Fruit fly (Drosophila melanogaster) whole organism, prepupa: Measurements from ENCODE around the gene CG5909.

Source experiments
- CG11294 ChIP-seq: fragments of 200-800 bp; sonication (Bioruptor generic); IDR thresholded peaks from 2 replicates; pipeline ENCODE4 v1.3.6; 2022; ENCODE audit warnings: missing biosample characterization, missing genetic modification characterization
- CG16779 ChIP-seq: fragments of 200-800 bp; sonication (Bioruptor generic); optimal IDR thresholded peaks from 3 replicates; lab custom pipeline; 2017; ENCODE audit warnings: missing biosample characterization, mild to moderate bottlenecking, missing genetic modification characterization
- CG32006 ChIP-seq: fragments of 200-800 bp; sonication (Bioruptor generic); optimal IDR thresholded peaks from 3 replicates; lab custom pipeline; 2017; ENCODE audit warnings: missing biosample characterization, mild to moderate bottlenecking, missing genetic modification characterization
- CG34406 ChIP-seq: fragments of 200-800 bp; sonication (Bioruptor generic); optimal IDR thresholded peaks from 3 replicates; lab custom pipeline; 2016; ENCODE audit warnings: missing biosample characterization, missing genetic modification characterization
- CG8319 ChIP-seq: fragments of 200-800 bp; sonication (Bioruptor generic); optimal IDR thresholded peaks from 3 replicates; lab custom pipeline; 2016; ENCODE audit warnings: missing biosample characterization, missing genetic modification characterization
- CG8632 ChIP-seq: fragments of 200-800 bp; sonication (Bioruptor generic); optimal IDR thresholded peaks from 3 replicates; lab custom pipeline; 2016; ENCODE audit warnings: missing biosample characterization, missing genetic modification characterization
- Eip75B ChIP-seq: fragments of 200-800 bp; sonication (Bioruptor generic); optimal IDR thresholded peaks from 3 replicates; lab custom pipeline; 2016; ENCODE audit warnings: missing biosample characterization, missing genetic modification characterization
- Smox ChIP-seq: fragments of 200-800 bp; sonication (Bioruptor generic); optimal IDR thresholded peaks from 3 replicates; lab custom pipeline; 2016; ENCODE audit warnings: missing biosample characterization, missing genetic modification characterization
- spab ChIP-seq: fragments of 200-800 bp; sonication (Bioruptor generic); optimal IDR thresholded peaks from 2 replicates; lab custom pipeline; 2017; ENCODE audit warnings: missing biosample characterization, mild to moderate bottlenecking, missing genetic modification characterization, missing genetic modification reagents

- TF ChIP-seq Smox (GFP tag; lab: Kevin White, UChicago) (peak; percentile 11), CG8632 (GFP tag; lab: Kevin White, UChicago) (peak; percentile 51), CG32006 (GFP tag; lab: Kevin White, UChicago) (peak; percentile 29), Eip75B (no peak), spab (GFP tag; lab: Kevin White, UChicago) (peak; percentile 49), CG8319 (GFP tag; lab: Kevin White, UChicago) (no peak), CG16779 (tag; lab: Kevin White, UChicago) (no peak), CG11294 (GFP tag; lab: Robert Waterston, UW) (no peak), CG34406 (GFP tag; lab: Kevin White, UChicago) (peak; percentile 35)
Observed at dm6 chr3R:27204694-27205414, 43.9 kb downstream of the CG5909 start.
